Worm (Caenorhabditis elegans): ENCODE data around the gene rpl-9.

- TF ChIP-seq him-1 (tag; optimal IDR thresholded peaks at IDR 0.05), result peak; percentile 59
- TF ChIP-seq W03F9.2 (tag; optimal IDR thresholded peaks at IDR 0.05), result peak; percentile 81
- no peak for TF ChIP-seq dao-5 (tag; optimal IDR thresholded peaks at IDR 0.05)
These were observed at the start of gene rpl-9, which contains the start of gene lpd-7 for ce11 chrIII:7572781-7573400.

Measured in whole organism, L4/young adult.